Worm (Caenorhabditis elegans) whole organism, young adult: Measurements from ENCODE around the gene kel-1.

Source experiments
- B0019.2 ChIP-seq: fragments of 200-800 bp; sonication (Bioruptor generic); conservative IDR thresholded peaks from 2 replicates; pipeline ENCODE4 v1.3.6; 2022; ENCODE audit warnings: missing genetic modification reagents, missing genetic modification characterization, missing compliant biosample characterization
- F23B12.7 ChIP-seq: sonication (generic microtip); optimal IDR thresholded peaks from 2 replicates; lab custom pipeline; 2017; ENCODE audit warnings: missing genetic modification characterization, mild to moderate bottlenecking, missing compliant biosample characterization, antibody characterized with exemption, moderate library complexity; ENCODE audit not compliant: insufficient read depth
- F37B4.10 ChIP-seq: fragments of 200-800 bp; sonication (Bioruptor generic); IDR thresholded peaks from 2 replicates; pipeline ENCODE4 v1.3.6; 2022; ENCODE audit warnings: missing genetic modification characterization, missing compliant biosample characterization
- F57C9.4 ChIP-seq: sonication (generic microtip); optimal IDR thresholded peaks from 2 replicates; lab custom pipeline; 2017; ENCODE audit warnings: mild to moderate bottlenecking, missing genetic modification characterization, missing compliant biosample characterization
- T07F8.4 ChIP-seq: sonication (generic microtip); optimal IDR thresholded peaks from 2 replicates; lab custom pipeline; 2016; ENCODE audit warnings: mild to moderate bottlenecking, missing genetic modification characterization, moderate library complexity, missing compliant biosample characterization
- atf-7 ChIP-seq: sonication (generic microtip); optimal IDR thresholded peaks from 2 replicates; lab custom pipeline; 2017; ENCODE audit warnings: mild to moderate bottlenecking, missing genetic modification characterization, missing compliant biosample characterization
- athp-1 ChIP-seq: sonication (generic microtip); optimal IDR thresholded peaks from 2 replicates; lab custom pipeline; 2017; ENCODE audit warnings: mild to moderate bottlenecking, missing genetic modification characterization, missing compliant biosample characterization
- attf-3 ChIP-seq: fragments of 200-800 bp; sonication (Bioruptor generic); conservative IDR thresholded peaks from 2 replicates; pipeline ENCODE4 v1.3.6; 2022; ENCODE audit warnings: missing genetic modification reagents, missing genetic modification characterization, missing compliant biosample characterization
- attf-5 ChIP-seq: fragments of 200-800 bp; sonication (Bioruptor generic); optimal IDR thresholded peaks from 2 replicates; lab custom pipeline; 2018; ENCODE audit warnings: mild to moderate bottlenecking, missing genetic modification characterization, missing compliant biosample characterization
- attf-6 ChIP-seq: fragments of 200-800 bp; sonication (Bioruptor generic); IDR thresholded peaks from 2 replicates; pipeline ENCODE4 v1.3.6; 2022; ENCODE audit warnings: missing genetic modification reagents, missing genetic modification characterization, missing compliant biosample characterization
- ccch-3 ChIP-seq: fragments of 200-800 bp; sonication (Bioruptor generic); optimal IDR thresholded peaks from 2 replicates; lab custom pipeline; 2018; ENCODE audit warnings: mild to moderate bottlenecking, missing genetic modification characterization, missing compliant biosample characterization
- ceh-79 ChIP-seq: sonication (generic microtip); optimal IDR thresholded peaks from 2 replicates; lab custom pipeline; 2017; ENCODE audit warnings: mild to moderate bottlenecking, missing genetic modification characterization, missing compliant biosample characterization
- ceh-91 ChIP-seq: fragments of 200-800 bp; sonication (Bioruptor generic); IDR thresholded peaks from 2 replicates; pipeline ENCODE4 v1.3.6; 2022; ENCODE audit warnings: missing genetic modification reagents, missing genetic modification characterization, missing compliant biosample characterization
- chd-7 ChIP-seq: sonication (generic microtip); optimal IDR thresholded peaks from 2 replicates; lab custom pipeline; 2016; ENCODE audit warnings: mild to moderate bottlenecking, missing genetic modification characterization, moderate library complexity, missing compliant biosample characterization
- egl-44 ChIP-seq: fragments of 200-800 bp; sonication (Bioruptor generic); IDR thresholded peaks from 2 replicates; pipeline ENCODE4 v1.3.6; 2022; ENCODE audit warnings: missing genetic modification reagents, missing genetic modification characterization, missing compliant biosample characterization
- egrh-3 ChIP-seq: fragments of 200-800 bp; sonication (Bioruptor generic); IDR thresholded peaks from 2 replicates; pipeline ENCODE4 v1.3.6; 2022; ENCODE audit warnings: missing genetic modification reagents, missing genetic modification characterization, missing compliant biosample characterization
- gei-17 ChIP-seq: fragments of 200-800 bp; sonication (Bioruptor generic); optimal IDR thresholded peaks from 2 replicates; lab custom pipeline; 2018; ENCODE audit warnings: mild to moderate bottlenecking, missing genetic modification characterization, missing compliant biosample characterization
- him-1 ChIP-seq: sonication (generic microtip); optimal IDR thresholded peaks from 2 replicates; lab custom pipeline; 2016; ENCODE audit warnings: missing genotype, missing genetic modification reagents, missing genetic modification characterization, missing compliant biosample characterization
- hlh-12 ChIP-seq: sonication (generic microtip); optimal IDR thresholded peaks from 2 replicates; lab custom pipeline; 2016; ENCODE audit warnings: missing genetic modification characterization, missing compliant biosample characterization
- hmg-1.2 ChIP-seq: fragments of 200-800 bp; sonication (Bioruptor generic); IDR thresholded peaks from 2 replicates; pipeline ENCODE4 v1.3.6; 2022; ENCODE audit warnings: missing genetic modification reagents, missing genetic modification characterization, missing compliant biosample characterization
- hmg-20 ChIP-seq: fragments of 200-800 bp; sonication (Bioruptor generic); IDR thresholded peaks from 2 replicates; pipeline ENCODE4 v1.3.6; 2022; ENCODE audit warnings: missing genetic modification reagents, missing genetic modification characterization, missing compliant biosample characterization
- let-607 ChIP-seq, 2 experiments: fragments of 200-800 bp in 1 of 2; sonication (Bioruptor generic) in 1 of 2; sonication (generic microtip) in 1 of 2; optimal IDR thresholded peaks; 2 replicates each; lab custom pipeline; 2016 to 2018; ENCODE audit warnings: mild to moderate bottlenecking in 2 of 2, missing compliant biosample characterization in 2 of 2, missing genetic modification characterization in 2 of 2, moderate library complexity in 2 of 2, missing genotype in 1 of 2
- lin-26 ChIP-seq: fragments of 200-800 bp; sonication (Bioruptor generic); IDR thresholded peaks from 2 replicates; pipeline ENCODE4 v1.3.6; 2022; ENCODE audit warnings: missing genetic modification reagents, missing genetic modification characterization, missing compliant biosample characterization
- lir-1 ChIP-seq: fragments of 200-800 bp; sonication (Bioruptor generic); conservative IDR thresholded peaks from 2 replicates; pipeline ENCODE4 v1.3.6; 2022; ENCODE audit warnings: missing genetic modification reagents, missing genetic modification characterization, missing compliant biosample characterization
- madf-6 ChIP-seq: fragments of 200-800 bp; sonication (Bioruptor generic); IDR thresholded peaks from 2 replicates; pipeline ENCODE4 v1.3.6; 2022; ENCODE audit warnings: missing genetic modification reagents, missing genetic modification characterization, missing compliant biosample characterization
- mel-28 ChIP-seq: sonication (generic microtip); optimal IDR thresholded peaks from 2 replicates; lab custom pipeline; 2016; ENCODE audit warnings: borderline replicate concordance, mild to moderate bottlenecking, missing genetic modification characterization, missing compliant biosample characterization
- mxl-1 ChIP-seq: sonication (generic microtip); optimal IDR thresholded peaks from 2 replicates; lab custom pipeline; 2016; ENCODE audit warnings: missing genetic modification characterization, missing compliant biosample characterization
- nfya-2 ChIP-seq: fragments of 200-800 bp; sonication (Bioruptor generic); IDR thresholded peaks from 2 replicates; pipeline ENCODE4 v1.3.6; 2022; ENCODE audit warnings: missing genetic modification reagents, missing genetic modification characterization, missing compliant biosample characterization
- nhr-27 ChIP-seq: fragments of 200-800 bp; sonication (Bioruptor generic); optimal IDR thresholded peaks from 2 replicates; lab custom pipeline; 2018; ENCODE audit warnings: mild to moderate bottlenecking, missing genetic modification characterization, moderate library complexity, missing compliant biosample characterization
- nhr-90 ChIP-seq: sonication (generic microtip); optimal IDR thresholded peaks from 2 replicates; lab custom pipeline; 2016; ENCODE audit warnings: missing genotype, mild to moderate bottlenecking, missing genetic modification characterization, missing compliant biosample characterization
- rpc-1 ChIP-seq, 2 experiments: fragments of 150-350 bp in 1 of 2; sonication (generic microtip) in 1 of 2; optimal IDR thresholded peaks; 2 replicates each; lab custom pipeline; 2014 to 2018; ENCODE audit warnings: missing biosample characterization in 1 of 2, missing genetic modification characterization in 1 of 2, missing genetic modification reagents in 1 of 2, missing genotype in 1 of 2
- sea-2 ChIP-seq: fragments of 200-800 bp; sonication (Bioruptor generic); IDR thresholded peaks from 2 replicates; pipeline ENCODE4 v1.3.6; 2022; ENCODE audit warnings: missing genetic modification characterization, missing compliant biosample characterization
- snpc-1.3 ChIP-seq: sonication (generic microtip); optimal IDR thresholded peaks from 2 replicates; lab custom pipeline; 2017; ENCODE audit warnings: missing genetic modification characterization, mild to moderate bottlenecking, missing compliant biosample characterization, antibody characterized with exemption, moderate library complexity, missing genotype, missing genetic modification reagents; ENCODE audit not compliant: insufficient read depth
- snpc-3.4 ChIP-seq: sonication (generic microtip); optimal IDR thresholded peaks from 2 replicates; lab custom pipeline; 2017; ENCODE audit warnings: missing genetic modification characterization, mild to moderate bottlenecking, missing compliant biosample characterization, antibody characterized with exemption, moderate library complexity, missing genotype, missing genetic modification reagents
- snpc-4 ChIP-seq, 5 experiments: fragments of 150-350 bp in 1 of 5; sonication (generic microtip) in 4 of 5; optimal IDR thresholded peaks; 2 replicates each; lab custom pipeline; 2014 to 2018; ENCODE audit warnings: missing genetic modification characterization in 5 of 5, missing biosample characterization in 3 of 5, antibody characterized with exemption in 2 of 5, mild to moderate bottlenecking in 2 of 5, missing compliant biosample characterization in 2 of 5, missing genotype in 2 of 5, moderate library complexity in 2 of 5, missing genetic modification reagents in 1 of 5
- tlf-1 ChIP-seq: fragments of 200-800 bp; sonication (Bioruptor generic); optimal IDR thresholded peaks from 2 replicates; lab custom pipeline; 2018; ENCODE audit warnings: mild to moderate bottlenecking, missing genetic modification characterization, missing compliant biosample characterization
- unc-62 ChIP-seq: fragments of 150-350 bp; optimal IDR thresholded peaks from 2 replicates; lab custom pipeline; 2014; ENCODE audit warnings: missing biosample characterization, missing genetic modification reagents, missing genetic modification characterization
- zfh-2 ChIP-seq: fragments of 200-800 bp; sonication (Bioruptor generic); conservative IDR thresholded peaks from 2 replicates; pipeline ENCODE4 v1.3.6; 2022; ENCODE audit warnings: missing genetic modification reagents, missing genetic modification characterization, missing compliant biosample characterization
- ztf-18 ChIP-seq: sonication (generic microtip); optimal IDR thresholded peaks from 2 replicates; lab custom pipeline; 2016; ENCODE audit warnings: missing genotype, mild to moderate bottlenecking, missing genetic modification characterization, missing compliant biosample characterization
- ztf-28 ChIP-seq: fragments of 200-800 bp; sonication (Bioruptor generic); IDR thresholded peaks from 2 replicates; pipeline ENCODE4 v1.3.6; 2022; ENCODE audit warnings: missing genetic modification reagents, missing genetic modification characterization, missing compliant biosample characterization
- ztf-3 ChIP-seq: fragments of 200-800 bp; sonication (Bioruptor generic); optimal IDR thresholded peaks from 2 replicates; lab custom pipeline; 2018; ENCODE audit warnings: mild to moderate bottlenecking, missing genetic modification characterization, missing compliant biosample characterization

kel-1 gene

DNA sequence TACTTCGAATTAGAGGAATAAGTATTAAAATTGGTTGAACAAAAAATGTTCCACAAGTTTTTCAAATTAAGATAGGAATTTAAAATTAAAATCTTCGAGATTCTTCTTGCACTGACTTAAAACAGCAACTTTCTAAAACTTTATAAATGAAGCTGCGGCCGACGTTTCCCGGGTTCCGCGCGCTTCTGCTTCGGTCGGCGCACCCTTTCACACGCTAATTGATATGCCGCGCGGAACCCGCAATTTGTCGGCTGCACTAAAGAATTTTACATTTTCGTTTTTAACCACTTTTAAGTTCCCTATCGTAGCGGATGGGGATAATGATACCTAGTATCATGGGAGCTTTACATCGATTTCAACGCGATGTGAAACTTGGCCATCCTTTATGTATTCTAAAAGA is 26.0 kb downstream of the kel-1 start (continued):
- TF ChIP-seq lir-1, result no peak
- TF ChIP-seq snpc-4 (GFP tag; optimal IDR thresholded peaks at IDR 0.05; lab: Kevin White, UChicago), result peak; percentile 79
- peak; percentile 57 to 96 (median 88) for TF ChIP-seq snpc-4 (tag; optimal IDR thresholded peaks at IDR 0.05; lab: Kevin White, UChicago)
- no peak for TF ChIP-seq ztf-18 (tag; lab: Kevin White, UChicago)
- no peak for TF ChIP-seq hmg-20 (GFP tag; lab: Robert Waterston, UW)
- no peak for TF ChIP-seq ccch-3 (GFP tag; lab: Kevin White, UChicago)
- TF ChIP-seq gei-17 (GFP tag; lab: Kevin White, UChicago), result no peak
- peak; percentile 6; the same call in 1 of the 2 replicates for TF ChIP-seq madf-6 (GFP tag; lab: Robert Waterston, UW)
- TF ChIP-seq him-1 (tag; lab: Kevin White, UChicago), result no peak
- no peak for TF ChIP-seq mxl-1
- no peak for TF ChIP-seq nhr-90 (tag; lab: Kevin White, UChicago)
- TF ChIP-seq attf-6 (GFP tag; lab: Robert Waterston, UW), result no peak
- TF ChIP-seq ztf-3 (GFP tag; lab: Kevin White, UChicago), result no peak

DNA sequence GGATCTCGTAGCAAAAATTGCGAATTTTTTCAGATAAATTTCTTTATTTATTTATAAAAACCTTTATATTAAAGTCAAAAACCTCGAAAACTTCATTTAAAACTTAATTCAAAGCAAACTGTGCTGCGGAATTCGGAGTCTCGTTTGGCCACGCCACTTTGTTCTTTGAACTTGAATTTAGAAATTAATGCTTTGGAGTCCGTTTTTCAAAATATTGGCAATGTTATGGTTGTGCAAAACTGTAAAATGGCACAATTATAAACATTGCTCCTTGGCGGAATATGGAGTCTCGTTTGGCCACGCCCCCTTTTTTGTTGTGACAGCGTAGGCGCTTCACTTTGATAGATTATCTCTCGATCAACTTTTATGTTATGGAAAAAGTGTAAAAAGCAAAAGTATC is 30.8 kb downstream of the kel-1 start:
- peak; percentile 78 for TF ChIP-seq attf-3 (GFP tag; lab: Robert Waterston, UW)
- TF ChIP-seq B0019.2 (GFP tag; lab: Robert Waterston, UW), result no peak

- TF ChIP-seq F37B4.10 (GFP tag; lab: Robert Waterston, UW) (no peak), let-607 (tag; optimal IDR thresholded peaks at IDR 0.05; lab: Kevin White, UChicago) (no peak), mel-28 (tag; lab: Kevin White, UChicago) (no peak), ztf-28 (GFP tag; lab: Robert Waterston, UW) (no peak), chd-7 (tag; lab: Kevin White, UChicago) (no peak), nhr-27 (no peak), ceh-79 (tag; lab: Kevin White, UChicago) (no peak), F23B12.7 (tag; lab: Kevin White, UChicago) (no peak), snpc-1.3 (tag; lab: Kevin White, UChicago) (no peak), hlh-12 (tag; lab: Kevin White, UChicago) (no peak), snpc-3.4 (no peak), T07F8.4 (no peak)
Observed at ce11 chrII:11720102-11720501, 31.4 kb downstream of the kel-1 start, which contains the start of gene F13D12.3. TSS of gene F13D12.3 (plus strand) at chrII:11720402.

- TF ChIP-seq lin-26 (GFP tag; lab: Robert Waterston, UW) (no peak), attf-5 (GFP tag; lab: Kevin White, UChicago) (no peak), hmg-20 (GFP tag; lab: Robert Waterston, UW) (no peak), attf-3 (GFP tag; lab: Robert Waterston, UW) (peak; percentile 84), atf-7 (no peak)
Observed at ce11 chrII:11720819-11721218, 32.1 kb downstream of the kel-1 start.

- TF ChIP-seq gei-17 (GFP tag; lab: Kevin White, UChicago), result no peak
- TF ChIP-seq hmg-1.2, result no peak
- no peak for TF ChIP-seq F37B4.10 (GFP tag; lab: Robert Waterston, UW)
- TF ChIP-seq egrh-3, result peak; percentile 33; the same call in 1 of the 2 replicates
- no peak for TF ChIP-seq ceh-91 (GFP tag; lab: Robert Waterston, UW)
- no peak for TF ChIP-seq nfya-2
- TF ChIP-seq snpc-3.4, result no peak
- 0 out of 2 replicates have a peak, but pooled peaks have one; percentile 17 for TF ChIP-seq lin-26 (GFP tag; lab: Robert Waterston, UW)
- no peak for TF ChIP-seq tlf-1 (GFP tag; lab: Kevin White, UChicago)
- TF ChIP-seq athp-1 (tag; lab: Kevin White, UChicago), result no peak
- TF ChIP-seq rpc-1 (optimal IDR thresholded peaks at IDR 0.05; lab: Kevin White, UChicago), result no peak
- TF ChIP-seq rpc-1 (tag; optimal IDR thresholded peaks at IDR 0.05; lab: Kevin White, UChicago), result no peak
- TF ChIP-seq F57C9.4, result no peak
- TF ChIP-seq unc-62 (GFP tag; lab: Kevin White, UChicago), result no peak
- no peak for TF ChIP-seq sea-2
- no peak for TF ChIP-seq egl-44 (GFP tag; lab: Robert Waterston, UW)
- peak; percentile 87 for TF ChIP-seq zfh-2 (GFP tag; lab: Robert Waterston, UW)
Observed at ce11 chrII:11721604-11722003, 32.9 kb downstream of the kel-1 start.
